Worm (Caenorhabditis elegans): ENCODE measurements around the gene F42G2.5.

DNA sequence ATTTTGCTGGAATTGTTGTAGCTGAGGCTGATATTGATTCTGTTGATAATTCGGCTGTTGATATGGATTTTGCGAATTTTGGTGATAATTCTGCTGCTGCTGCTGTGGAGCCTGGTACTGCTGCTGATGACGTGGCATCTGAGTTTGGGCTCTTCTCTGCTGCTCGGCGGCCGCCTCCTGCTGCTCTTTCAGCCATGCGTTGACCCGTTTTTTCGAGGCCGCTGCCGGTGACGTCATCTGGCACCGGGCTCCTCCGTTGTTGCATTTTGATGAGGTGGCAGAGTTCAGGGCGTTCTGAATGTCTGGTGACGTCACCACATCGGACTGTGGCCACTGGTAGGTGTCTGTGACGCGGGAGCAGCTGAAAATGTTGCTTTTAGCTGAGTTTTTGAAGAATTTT, 39.2 kb upstream of the F42G2.5 start:
- TF ChIP-seq xnd-1 (tag; optimal IDR thresholded peaks at IDR 0.05) (no peak), let-607 (tag; optimal IDR thresholded peaks at IDR 0.05) (no peak), akir-1 (GFP tag; optimal IDR thresholded peaks at IDR 0.05) (no peak), tbp1 (GFP tag; optimal IDR thresholded peaks at IDR 0.05) (no peak), K11D2.4 (GFP tag; IDR thresholded peaks at IDR 0.05) (no peak), pbrm-1 (GFP tag; IDR thresholded peaks at IDR 0.05) (no peak), lin-35 (GFP tag; optimal IDR thresholded peaks at IDR 0.05) (no peak), mxl-1 (tag; optimal IDR thresholded peaks at IDR 0.05) (no peak), ceh-100 (GFP tag; IDR thresholded peaks at IDR 0.05) (no peak), ama-1 (optimal IDR thresholded peaks at IDR 0.05) (no peak), ama-1 (GFP tag; optimal IDR thresholded peaks at IDR 0.05) (no peak), dpl-1 (GFP tag; optimal IDR thresholded peaks at IDR 0.05) (no peak), Y67H2A.10 (GFP tag; conservative IDR thresholded peaks at IDR 0.05) (no peak), F39B2.1 (GFP tag; IDR thresholded peaks at IDR 0.05) (no peak)
